Worm (Caenorhabditis elegans) whole organism, mixed stage, embryonic: ENCODE measurements around the gene ggtb-1.

ENCODE experiments used
- nhr-237 ChIP-seq: fragments of 150-350 bp; optimal IDR thresholded peaks from 2 replicates; lab custom pipeline; 2014; ENCODE audit warnings: missing biosample characterization, missing genetic modification characterization
- nhr-28 ChIP-seq: fragments of 150-350 bp; optimal IDR thresholded peaks from 2 replicates; lab custom pipeline; 2014; ENCODE audit warnings: missing biosample characterization, missing genetic modification characterization
- unc-62 ChIP-seq: fragments of 150-350 bp; optimal IDR thresholded peaks from 2 replicates; lab custom pipeline; 2014; ENCODE audit warnings: missing biosample characterization, missing genetic modification reagents, missing genetic modification characterization

- TF ChIP-seq unc-62 (GFP tag; lab: Kevin White, UChicago) (no peak), nhr-237 (tag; lab: Kevin White, UChicago) (no peak), nhr-28 (tag; lab: Kevin White, UChicago) (no peak)
Measured at ce11 chrIII:7103940-7104440, 29.6 kb upstream of the ggtb-1 start, which contains the start of gene cpg-2.
